Fruit fly (Drosophila melanogaster): ENCODE measurements around the gene Nost.

Gene Nost

dm6 chrX:9048385-9048750 is 18.4 kb downstream of the Nost start (continued):
- no peak for TF ChIP-seq fd85E (GFP tag; optimal IDR thresholded peaks at IDR 0.05)
- TF ChIP-seq fkh (GFP tag; optimal IDR thresholded peaks at IDR 0.05): peak; percentile 28
- no peak for TF ChIP-seq Sox15 (GFP tag; optimal IDR thresholded peaks at IDR 0.05)
- no peak for TF ChIP-seq Ets21C (GFP tag; optimal IDR thresholded peaks at IDR 0.05)
- no peak for TF ChIP-seq Hr4 (GFP tag; optimal IDR thresholded peaks at IDR 0.05)
- TF ChIP-seq Eip93F (GFP tag; optimal IDR thresholded peaks at IDR 0.05): no peak
- TF ChIP-seq CG16779 (tag; optimal IDR thresholded peaks at IDR 0.05): no peak
- peak; percentile 14 for TF ChIP-seq Sox102F (GFP tag; optimal IDR thresholded peaks at IDR 0.05)
- TF ChIP-seq Sox14 (GFP tag; optimal IDR thresholded peaks at IDR 0.05): no peak
- TF ChIP-seq lz (GFP tag; optimal IDR thresholded peaks at IDR 0.05): no peak
- TF ChIP-seq CG8119 (GFP tag; IDR thresholded peaks at IDR 0.05): peak; percentile 22; the same call in 1 of the 3 replicates
- TF ChIP-seq Eip75B (GFP tag; optimal IDR thresholded peaks at IDR 0.05): no peak
- no peak for TF ChIP-seq CG1621 (tag; optimal IDR thresholded peaks at IDR 0.05)
- TF ChIP-seq CG32006 (GFP tag; optimal IDR thresholded peaks at IDR 0.05): peak; percentile 31
- no peak for TF ChIP-seq CG7368 (GFP tag; optimal IDR thresholded peaks at IDR 0.05)
- TF ChIP-seq Smox (GFP tag; optimal IDR thresholded peaks at IDR 0.05): no peak
- no peak for TF ChIP-seq CG34406 (GFP tag; optimal IDR thresholded peaks at IDR 0.05)
- no peak for TF ChIP-seq CG6792 (GFP tag; optimal IDR thresholded peaks at IDR 0.05)

dm6 chrX:9048941-9049340 is 18.9 kb downstream of the Nost start:
- TF ChIP-seq topi (GFP tag; optimal IDR thresholded peaks at IDR 0.05): no peak
- TF ChIP-seq Ets21C (GFP tag; optimal IDR thresholded peaks at IDR 0.05): no peak
- no peak for TF ChIP-seq lz (GFP tag; optimal IDR thresholded peaks at IDR 0.05)
- no peak for TF ChIP-seq CG6163 (GFP tag; IDR thresholded peaks at IDR 0.05)
- no peak for TF ChIP-seq CG31627 (GFP tag; optimal IDR thresholded peaks at IDR 0.05)
- no peak for TF ChIP-seq dac (GFP tag; optimal IDR thresholded peaks at IDR 0.05)
- no peak for TF ChIP-seq achi (GFP tag; optimal IDR thresholded peaks at IDR 0.05)
- TF ChIP-seq fd59A (GFP tag; optimal IDR thresholded peaks at IDR 0.05): no peak
- TF ChIP-seq svp (GFP tag): no peak
- TF ChIP-seq esn (GFP tag; optimal IDR thresholded peaks at IDR 0.05): no peak
- TF ChIP-seq CG3919 (GFP tag; optimal IDR thresholded peaks at IDR 0.05): no peak
- TF ChIP-seq Smox (GFP tag; optimal IDR thresholded peaks at IDR 0.05): no peak
- TF ChIP-seq Sox15 (GFP tag; optimal IDR thresholded peaks at IDR 0.05): no peak
- no peak for TF ChIP-seq CG11294 (GFP tag; IDR thresholded peaks at IDR 0.05)
- TF ChIP-seq spab (GFP tag; optimal IDR thresholded peaks at IDR 0.05): no peak
- TF ChIP-seq acj6 (GFP tag; optimal IDR thresholded peaks at IDR 0.05): no peak
- TF ChIP-seq CG15336 (GFP tag; IDR thresholded peaks at IDR 0.05): no peak

dm6 chrX:9060078-9060477 is 30.1 kb downstream of the Nost start:
- peak; percentile 95 for TF ChIP-seq CG15336 (GFP tag; IDR thresholded peaks at IDR 0.05)
- peak; percentile 82 for TF ChIP-seq Gug (GFP tag; IDR thresholded peaks at IDR 0.05)
- peak; percentile 68 for TF ChIP-seq dac (GFP tag; optimal IDR thresholded peaks at IDR 0.05)
- TF ChIP-seq CG6276 (GFP tag; optimal IDR thresholded peaks at IDR 0.05): peak; percentile 84
- TF ChIP-seq fd59A (GFP tag; optimal IDR thresholded peaks at IDR 0.05): peak; percentile 71
- TF ChIP-seq CG6792 (GFP tag; optimal IDR thresholded peaks at IDR 0.05): peak; percentile 85
- TF ChIP-seq Eip78C (GFP tag): peak; percentile 94
- no peak for TF ChIP-seq Hr38 (GFP tag; optimal IDR thresholded peaks at IDR 0.05)
- peak; percentile 93 for TF ChIP-seq CG6163 (GFP tag; IDR thresholded peaks at IDR 0.05)
- peak; percentile 71 for TF ChIP-seq CG6854 (GFP tag; optimal IDR thresholded peaks at IDR 0.05)
- TF ChIP-seq Blimp-1 (GFP tag; optimal IDR thresholded peaks at IDR 0.05): peak; percentile 60
- peak; percentile 26 for TF ChIP-seq Eip93F (GFP tag; optimal IDR thresholded peaks at IDR 0.05)
- peak; percentile 43 for TF ChIP-seq CG16779 (tag; optimal IDR thresholded peaks at IDR 0.05)
- TF ChIP-seq CG10631 (GFP tag; optimal IDR thresholded peaks at IDR 0.05): peak; percentile 83
- peak; percentile 71 for TF ChIP-seq CG8319 (GFP tag; optimal IDR thresholded peaks at IDR 0.05)
- peak; percentile 92 for TF ChIP-seq CG8119 (GFP tag; IDR thresholded peaks at IDR 0.05)
- TF ChIP-seq Sox14 (GFP tag; optimal IDR thresholded peaks at IDR 0.05): peak; percentile 93
- TF ChIP-seq Sox15 (GFP tag; optimal IDR thresholded peaks at IDR 0.05): peak; percentile 63
- peak; percentile 78 for TF ChIP-seq Hr39 (GFP tag; optimal IDR thresholded peaks at IDR 0.05)
- peak; percentile 39 for TF ChIP-seq fd85E (GFP tag; optimal IDR thresholded peaks at IDR 0.05)
- peak; percentile 82 for TF ChIP-seq svp (GFP tag)
- TF ChIP-seq eg (GFP tag; IDR thresholded peaks at IDR 0.05): peak; percentile 92
- TF ChIP-seq CG32006 (GFP tag; optimal IDR thresholded peaks at IDR 0.05): peak; percentile 90
- peak; percentile 85 for TF ChIP-seq OdsH (GFP tag; optimal IDR thresholded peaks at IDR 0.05)
- TF ChIP-seq Hr4 (GFP tag; optimal IDR thresholded peaks at IDR 0.05): peak; percentile 79
- peak; percentile 85 for TF ChIP-seq net (GFP tag; optimal IDR thresholded peaks at IDR 0.05)
- TF ChIP-seq CG4318 (GFP tag; optimal IDR thresholded peaks at IDR 0.05): peak; percentile 75
- TF ChIP-seq CG11762 (GFP tag; optimal IDR thresholded peaks at IDR 0.05; ENCODE audit: insufficient read depth): peak; percentile 71
- peak; percentile 79 for TF ChIP-seq Met (GFP tag; optimal IDR thresholded peaks at IDR 0.05)
- TF ChIP-seq Lpt (GFP tag; optimal IDR thresholded peaks at IDR 0.05): peak; percentile 85
- TF ChIP-seq CG9139 (GFP tag; optimal IDR thresholded peaks at IDR 0.05): no peak
- peak; percentile 73 for TF ChIP-seq CG7368 (GFP tag; optimal IDR thresholded peaks at IDR 0.05)

Data from whole organism, prepupa.